Fruit fly (Drosophila melanogaster) whole organism, adult: ENCODE measurements around the gene ND-15.

Source experiments
- CG11617 ChIP-seq: fragments of 200-800 bp; sonication (Bioruptor generic); optimal IDR thresholded peaks from 2 replicates; lab custom pipeline; 2017; ENCODE audit warnings: mild to moderate bottlenecking, missing biosample characterization, missing genetic modification reagents, missing genetic modification characterization
- CG1620 ChIP-seq: fragments of 200-800 bp; sonication (Bioruptor generic); optimal IDR thresholded peaks from 2 replicates; lab custom pipeline; 2016; ENCODE audit warnings: missing biosample characterization, missing genetic modification characterization
- CG5204 ChIP-seq: fragments of 200-800 bp; sonication (Bioruptor generic); optimal IDR thresholded peaks from 2 replicates; lab custom pipeline; 2016; ENCODE audit warnings: missing biosample characterization, missing genetic modification characterization
- Crg-1 ChIP-seq: fragments of 200-800 bp; sonication (Bioruptor generic); optimal IDR thresholded peaks from 2 replicates; lab custom pipeline; 2016; ENCODE audit warnings: missing biosample characterization, missing genetic modification characterization
- Hr96 ChIP-seq: fragments of 200-800 bp; sonication (Bioruptor generic); optimal IDR thresholded peaks from 2 replicates; lab custom pipeline; 2016; ENCODE audit warnings: missing biosample characterization, missing genetic modification characterization
- Mnt ChIP-seq: fragments of 200-800 bp; sonication (Bioruptor generic); optimal IDR thresholded peaks from 2 replicates; lab custom pipeline; 2016; ENCODE audit warnings: missing biosample characterization, mild to moderate bottlenecking, missing genetic modification characterization
- bab1 ChIP-seq: fragments of 200-800 bp; sonication (Bioruptor generic); optimal IDR thresholded peaks from 3 replicates; lab custom pipeline; 2019; ENCODE audit warnings: missing biosample characterization, mild to moderate bottlenecking, missing genetic modification characterization, moderate library complexity
- ovo ChIP-seq: fragments of 200-800 bp; sonication (Bioruptor generic); optimal IDR thresholded peaks from 2 replicates; lab custom pipeline; 2016; ENCODE audit warnings: missing biosample characterization, missing genetic modification characterization
- tj ChIP-seq: fragments of 200-800 bp; sonication (Bioruptor generic); optimal IDR thresholded peaks from 3 replicates; lab custom pipeline; 2017; ENCODE audit warnings: missing biosample characterization, mild to moderate bottlenecking, missing genetic modification characterization, moderate library complexity
- toe ChIP-seq: fragments of 200-800 bp; sonication (Bioruptor generic); optimal IDR thresholded peaks from 2 replicates; lab custom pipeline; 2016; ENCODE audit warnings: missing biosample characterization, missing genetic modification characterization

DNA sequence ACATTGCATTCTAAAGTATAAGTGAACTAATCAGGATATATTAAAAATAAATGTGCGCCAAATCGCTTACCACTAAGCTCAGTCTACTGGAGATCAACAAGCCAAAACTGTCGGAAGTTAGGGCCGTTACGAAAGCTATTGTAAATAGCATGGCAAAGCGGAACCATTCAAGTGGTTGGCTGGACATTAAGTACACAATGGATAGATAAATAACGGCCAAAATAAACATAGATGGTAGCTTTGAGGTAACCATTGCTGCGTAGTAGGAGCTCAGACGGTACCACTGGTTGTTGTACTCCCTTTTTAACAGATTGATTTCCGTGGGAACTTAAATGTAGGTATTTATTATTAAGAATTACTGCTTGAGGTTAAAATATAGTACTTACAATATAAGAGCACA, 3.2 kb downstream of the ND-15 start:
- no peak for TF ChIP-seq CG1620 (GFP tag; lab: Kevin White, UChicago)
- TF ChIP-seq CG5204 (GFP tag; lab: Kevin White, UChicago): no peak
- TF ChIP-seq toe (GFP tag; lab: Kevin White, UChicago): no peak
- TF ChIP-seq Hr96: no peak
- no peak for TF ChIP-seq Mnt (GFP tag; lab: Kevin White, UChicago)
- no peak for TF ChIP-seq tj (GFP tag; lab: Kevin White, UChicago)
- TF ChIP-seq Crg-1 (GFP tag; lab: Kevin White, UChicago): no peak
- TF ChIP-seq ovo (GFP tag; lab: Kevin White, UChicago): peak; percentile 1
- TF ChIP-seq bab1 (GFP tag; lab: Kevin White, UChicago): no peak
- TF ChIP-seq CG11617: no peak
